Worm (Caenorhabditis elegans) whole organism, L4 larva: ENCODE results near the gene csq-1.
A peak's percentile ranks its signal among the peaks of the same experiment; 100 is the strongest.

Experiments used
- F10B5.3 ChIP-seq: sonication (generic microtip); optimal IDR thresholded peaks from 2 replicates; lab custom pipeline; 2016; ENCODE audit warnings: mild to moderate bottlenecking, missing genetic modification characterization, missing compliant biosample characterization
- T26A8.4 ChIP-seq: fragments of 200-800 bp; sonication (Bioruptor generic); IDR thresholded peaks from 2 replicates; pipeline ENCODE4 v1.3.6; 2022; ENCODE audit warnings: missing genetic modification characterization, missing compliant biosample characterization
- Y105C5A.15 ChIP-seq: fragments of 200-800 bp; sonication (Bioruptor generic); IDR thresholded peaks from 2 replicates; pipeline ENCODE4 v1.3.6; 2022; ENCODE audit warnings: missing genetic modification characterization, missing compliant biosample characterization
- Y5F2A.4 ChIP-seq: fragments of 200-800 bp; sonication (Bioruptor generic); optimal IDR thresholded peaks from 2 replicates; lab custom pipeline; 2018; ENCODE audit warnings: mild to moderate bottlenecking, missing genetic modification characterization, missing compliant biosample characterization
- Y75B8A.6 ChIP-seq: fragments of 200-800 bp; sonication (Bioruptor generic); IDR thresholded peaks from 2 replicates; pipeline ENCODE4 v1.3.6; 2022; ENCODE audit warnings: missing genetic modification reagents, missing genetic modification characterization, missing compliant biosample characterization
- aha-1 ChIP-seq: fragments of 150-350 bp; peaks from one replicate; lab custom pipeline; 2014; ENCODE audit warnings: missing biosample characterization, missing genetic modification characterization
- aly-2 ChIP-seq: sonication (generic microtip); optimal IDR thresholded peaks from 2 replicates; lab custom pipeline; 2018; ENCODE audit warnings: missing biosample characterization, missing genetic modification characterization
- ceh-20 ChIP-seq: fragments of 200-800 bp; sonication (Bioruptor generic); IDR thresholded peaks from 2 replicates; pipeline ENCODE4 v1.3.6; 2022; ENCODE audit warnings: missing genetic modification reagents, missing genetic modification characterization, missing compliant biosample characterization
- ceh-28 ChIP-seq: fragments of 150-350 bp; optimal IDR thresholded peaks from 2 replicates; lab custom pipeline; 2014; ENCODE audit warnings: missing biosample characterization, missing genetic modification reagents, missing genetic modification characterization
- ceh-32 ChIP-seq: sonication (generic microtip); optimal IDR thresholded peaks from 2 replicates; lab custom pipeline; 2016; ENCODE audit warnings: mild to moderate bottlenecking, missing genetic modification characterization, missing compliant biosample characterization; ENCODE audit not compliant: poor library complexity
- ceh-44 ChIP-seq: fragments of 200-800 bp; sonication (Bioruptor generic); IDR thresholded peaks from 2 replicates; pipeline ENCODE4 v1.3.6; 2022; ENCODE audit warnings: missing genetic modification reagents, missing genetic modification characterization, missing compliant biosample characterization
- ceh-62 ChIP-seq: sonication (generic microtip); optimal IDR thresholded peaks from 2 replicates; lab custom pipeline; 2017; ENCODE audit warnings: missing biosample characterization, missing genetic modification characterization
- ctbp-1 ChIP-seq: fragments of 200-800 bp; sonication (Bioruptor generic); IDR thresholded peaks from 2 replicates; pipeline ENCODE4 v1.3.6; 2022; ENCODE audit warnings: missing genetic modification reagents, missing genetic modification characterization, missing compliant biosample characterization
- daf-16 ChIP-seq, 3 experiments: sonication (generic microtip); optimal IDR thresholded peaks; 2 replicates each; lab custom pipeline; 2016 to 2017; ENCODE audit warnings: missing genetic modification characterization in 3 of 3, missing genetic modification reagents in 3 of 3, mild to moderate bottlenecking in 2 of 3, missing compliant biosample characterization in 2 of 3, missing biosample characterization in 1 of 3, moderate library complexity in 1 of 3
- daf-19 ChIP-seq: fragments of 200-800 bp; sonication (Bioruptor generic); conservative IDR thresholded peaks from 2 replicates; pipeline ENCODE4 v1.3.6; 2022; ENCODE audit warnings: missing genetic modification characterization, missing compliant biosample characterization
- daf-8 ChIP-seq: fragments of 200-800 bp; sonication (Bioruptor generic); IDR thresholded peaks from 2 replicates; pipeline ENCODE4 v1.3.6; 2022; ENCODE audit warnings: missing genetic modification characterization, missing compliant biosample characterization
- dmd-6 ChIP-seq: fragments of 200-800 bp; sonication (Bioruptor generic); IDR thresholded peaks from 2 replicates; pipeline ENCODE4 v1.3.6; 2022; ENCODE audit warnings: missing genetic modification reagents, missing genetic modification characterization, missing compliant biosample characterization
- dmd-8 ChIP-seq: fragments of 200-800 bp; sonication (Bioruptor generic); IDR thresholded peaks from 2 replicates; pipeline ENCODE4 v1.3.6; 2022; ENCODE audit warnings: missing genetic modification characterization, missing compliant biosample characterization
- dmd-9 ChIP-seq: fragments of 200-800 bp; sonication (Bioruptor generic); IDR thresholded peaks from 2 replicates; pipeline ENCODE4 v1.3.6; 2022; ENCODE audit warnings: missing genetic modification reagents, missing genetic modification characterization, missing compliant biosample characterization
- dpl-1 ChIP-seq: fragments of 150-350 bp; optimal IDR thresholded peaks from 2 replicates; lab custom pipeline; 2014; ENCODE audit warnings: missing biosample characterization, missing genetic modification reagents, missing genetic modification characterization
- egl-27 ChIP-seq: sonication (generic microtip); optimal IDR thresholded peaks from 3 replicates; lab custom pipeline; 2017; ENCODE audit warnings: missing biosample characterization, missing genetic modification reagents, missing genetic modification characterization
- egl-43 ChIP-seq: fragments of 200-800 bp; sonication (Bioruptor generic); IDR thresholded peaks from 2 replicates; pipeline ENCODE4 v1.3.6; 2022; ENCODE audit warnings: missing genetic modification reagents, missing genetic modification characterization, missing compliant biosample characterization
- fkh-10 ChIP-seq: fragments of 150-350 bp; optimal IDR thresholded peaks from 2 replicates; lab custom pipeline; 2014; ENCODE audit warnings: missing biosample characterization, missing genetic modification reagents, missing genetic modification characterization
- gei-8 ChIP-seq: fragments of 200-800 bp; sonication (Bioruptor generic); optimal IDR thresholded peaks from 2 replicates; lab custom pipeline; 2018; ENCODE audit warnings: mild to moderate bottlenecking, missing genetic modification characterization, missing compliant biosample characterization
- hlh-11 ChIP-seq: fragments of 200-800 bp; sonication (Bioruptor generic); optimal IDR thresholded peaks from 2 replicates; lab custom pipeline; 2018; ENCODE audit warnings: mild to moderate bottlenecking, missing genetic modification characterization, missing compliant biosample characterization
- hmg-1.1 ChIP-seq: fragments of 200-800 bp; sonication (Bioruptor generic); IDR thresholded peaks from 2 replicates; pipeline ENCODE4 v1.3.6; 2022; ENCODE audit warnings: missing genetic modification reagents, missing genetic modification characterization, missing compliant biosample characterization
- jun-1 ChIP-seq: fragments of 150-350 bp; optimal IDR thresholded peaks from 2 replicates; lab custom pipeline; 2014; ENCODE audit warnings: missing biosample characterization, missing genetic modification reagents, missing genetic modification characterization
- lin-1 ChIP-seq: fragments of 200-800 bp; sonication (Bioruptor generic); IDR thresholded peaks from 2 replicates; pipeline ENCODE4 v1.3.6; 2022; ENCODE audit warnings: missing genetic modification reagents, missing genetic modification characterization, missing compliant biosample characterization
- lin-13 ChIP-seq: fragments of 150-350 bp; optimal IDR thresholded peaks from 2 replicates; lab custom pipeline; 2014; ENCODE audit warnings: missing biosample characterization, missing genetic modification reagents, missing genetic modification characterization
- madf-9 ChIP-seq: fragments of 200-800 bp; sonication (Bioruptor generic); conservative IDR thresholded peaks from 2 replicates; pipeline ENCODE4 v1.3.6; 2022; ENCODE audit warnings: missing genetic modification reagents, missing genetic modification characterization, missing compliant biosample characterization
- mes-2 ChIP-seq: sonication (generic microtip); optimal IDR thresholded peaks from 2 replicates; lab custom pipeline; 2016; ENCODE audit warnings: missing genotype, mild to moderate bottlenecking, missing genetic modification characterization, missing compliant biosample characterization; ENCODE audit not compliant: poor library complexity, severe bottlenecking
- mxl-3 ChIP-seq: fragments of 200-800 bp; sonication (Bioruptor generic); optimal IDR thresholded peaks from 2 replicates; lab custom pipeline; 2018; ENCODE audit warnings: mild to moderate bottlenecking, missing genetic modification characterization, missing compliant biosample characterization
- nhr-102 ChIP-seq: sonication (generic microtip); optimal IDR thresholded peaks from 2 replicates; lab custom pipeline; 2016; ENCODE audit warnings: mild to moderate bottlenecking, missing genetic modification characterization, moderate library complexity, missing compliant biosample characterization
- nhr-25 ChIP-seq: sonication (generic microtip); optimal IDR thresholded peaks from 2 replicates; lab custom pipeline; 2017; ENCODE audit warnings: missing genetic modification characterization, mild to moderate bottlenecking, missing compliant biosample characterization, antibody characterized with exemption, moderate library complexity, borderline replicate concordance; ENCODE audit not compliant: insufficient read depth
- nhr-48 ChIP-seq: sonication (generic microtip); optimal IDR thresholded peaks from 2 replicates; lab custom pipeline; 2016; ENCODE audit warnings: mild to moderate bottlenecking, missing genetic modification characterization, missing compliant biosample characterization
- nhr-76 ChIP-seq: fragments of 150-350 bp; optimal IDR thresholded peaks from 2 replicates; lab custom pipeline; 2014; ENCODE audit warnings: missing biosample characterization, missing genetic modification characterization
- rbr-2 ChIP-seq: sonication (generic microtip); optimal IDR thresholded peaks from 2 replicates; lab custom pipeline; 2016; ENCODE audit warnings: missing genotype, missing genetic modification characterization, missing compliant biosample characterization
- set-16 ChIP-seq: fragments of 200-800 bp; sonication (Bioruptor generic); IDR thresholded peaks from 2 replicates; pipeline ENCODE4 v1.3.6; 2022; ENCODE audit warnings: missing genetic modification reagents, missing genetic modification characterization, missing compliant biosample characterization
- snpc-1.2 ChIP-seq: fragments of 200-800 bp; sonication (Bioruptor generic); IDR thresholded peaks from 2 replicates; pipeline ENCODE4 v1.3.6; 2022; ENCODE audit warnings: missing genetic modification reagents, missing genetic modification characterization, missing compliant biosample characterization
- spr-1 ChIP-seq: sonication (generic microtip); optimal IDR thresholded peaks from 2 replicates; lab custom pipeline; 2016; ENCODE audit warnings: mild to moderate bottlenecking, missing genetic modification characterization, missing compliant biosample characterization
- unc-39 ChIP-seq: sonication (generic microtip); optimal IDR thresholded peaks from 2 replicates; lab custom pipeline; 2017; ENCODE audit warnings: missing biosample characterization, missing genetic modification characterization
- unc-62 ChIP-seq, 3 experiments: fragments of 150-350 bp in 1 of 3; sonication (generic microtip); optimal IDR thresholded peaks in 2 of 3; peaks in 1 of 3; 1 replicate in 1 of 3; 2 replicates in 2 of 3; lab custom pipeline; 2014 to 2017; ENCODE audit warnings: missing biosample characterization in 3 of 3, missing genetic modification characterization in 3 of 3, missing genetic modification reagents in 3 of 3, missing genotype in 1 of 3
- zfp-2 ChIP-seq: sonication (generic microtip); optimal IDR thresholded peaks from 2 replicates; lab custom pipeline; 2016; ENCODE audit warnings: mild to moderate bottlenecking, missing genetic modification characterization, missing compliant biosample characterization
- zip-11 ChIP-seq: fragments of 200-800 bp; sonication (Bioruptor generic); IDR thresholded peaks from 2 replicates; pipeline ENCODE4 v1.3.6; 2022; ENCODE audit warnings: missing genetic modification characterization, missing compliant biosample characterization
- zip-2 ChIP-seq: fragments of 150-350 bp; optimal IDR thresholded peaks from 2 replicates; lab custom pipeline; 2014; ENCODE audit warnings: missing biosample characterization, missing genetic modification characterization
- ztf-7 ChIP-seq: fragments of 150-350 bp; optimal IDR thresholded peaks from 2 replicates; lab custom pipeline; 2014; ENCODE audit warnings: missing biosample characterization, missing genetic modification characterization

csq-1 gene

DNA sequence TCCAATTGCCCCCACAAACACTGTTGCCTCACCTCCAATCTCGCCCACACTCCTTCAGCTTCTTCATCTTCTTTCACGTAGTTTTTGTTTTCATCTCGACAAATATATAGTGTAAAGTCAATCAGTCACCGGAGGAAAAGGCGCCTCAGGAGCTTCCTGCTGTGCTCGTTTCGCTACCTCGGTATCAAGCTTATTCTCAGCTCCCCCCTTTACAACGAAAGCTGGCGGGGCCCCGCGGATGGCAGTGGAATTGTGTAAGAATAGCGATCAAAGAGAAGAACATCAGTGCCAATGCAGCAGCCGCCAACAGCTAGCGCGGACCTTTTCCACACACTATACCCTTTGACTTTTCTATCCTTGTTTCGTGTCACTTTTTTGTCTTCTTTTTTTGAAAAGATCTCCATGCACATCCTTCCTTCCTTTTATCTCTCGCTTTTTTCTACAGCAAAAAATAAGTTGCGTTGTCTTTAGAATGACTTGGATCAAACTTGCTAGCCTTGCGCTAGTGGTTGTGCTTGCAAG lies at the start of gene csq-1:
Gene csq-1, plus strand, starts transcription at position 472 of the 522 bp plus-strand sequence.
- TF ChIP-seq hlh-11 (tag; lab: Kevin White, UChicago) (peak; percentile 24), ceh-62 (tag; lab: Kevin White, UChicago) (no peak), nhr-102 (tag; lab: Kevin White, UChicago) (no peak), Y75B8A.6 (GFP tag; lab: Robert Waterston, UW) (no peak), dpl-1 (GFP tag; lab: Kevin White, UChicago) (no peak), aha-1 (tag; lab: Kevin White, UChicago) (peak; percentile 68), daf-19 (GFP tag; lab: Robert Waterston, UW) (no peak), F10B5.3 (tag; lab: Kevin White, UChicago) (no peak), daf-8 (GFP tag; lab: Robert Waterston, UW) (no peak), hmg-1.1 (no peak), mes-2 (tag; lab: Kevin White, UChicago) (no peak), set-16 (no peak; the same call in 1 of the 2 replicates), lin-1 (no peak), dmd-9 (no peak), nhr-25 (tag; lab: Kevin White, UChicago) (no peak), daf-16 (GFP tag; optimal IDR thresholded peaks at IDR 0.05; lab: Kevin White, UChicago) (peak in 1 of 2 experiments; percentile 34), daf-16 (tag; optimal IDR thresholded peaks at IDR 0.05; lab: Kevin White, UChicago) (no peak), nhr-48 (tag; lab: Kevin White, UChicago) (no peak), aly-2 (tag; lab: Kevin White, UChicago) (no peak), snpc-1.2 (GFP tag; lab: Robert Waterston, UW) (0 out of 2 replicates have a peak, but pooled peaks have one; percentile 24)
- TF ChIP-seq, all 104 proteins: peak for 4

DNA sequence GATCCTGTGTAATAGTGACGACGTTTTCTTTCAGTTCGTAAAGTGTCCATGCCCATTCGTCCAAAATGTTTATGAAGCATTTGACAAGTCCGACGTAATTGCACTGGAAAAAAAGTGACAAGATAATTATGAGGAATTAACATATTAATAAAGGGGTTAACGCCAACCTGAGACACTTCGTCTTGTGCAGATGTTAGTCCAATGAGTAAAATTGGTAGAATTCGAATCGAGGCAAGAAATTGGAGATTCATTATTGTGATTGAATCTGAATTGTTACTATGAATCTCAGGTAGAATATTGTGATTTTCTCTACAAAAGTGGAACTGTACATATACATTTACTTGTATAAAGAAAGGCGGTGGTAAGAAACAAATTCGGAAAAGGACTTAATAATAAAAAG lies 48.5 kb upstream of the csq-1 start, which contains the start of gene F54E4.3:
Gene F54E4.3, minus strand, starts transcription at position 265 of the 400 bp plus-strand sequence.
- peak in 1 of 2 experiments; percentile 95 for TF ChIP-seq unc-62 (GFP tag; optimal IDR thresholded peaks at IDR 0.05 in 1 of 2; lab: Kevin White, UChicago)
- no peak for TF ChIP-seq unc-62 (tag; optimal IDR thresholded peaks at IDR 0.05; lab: Kevin White, UChicago)
- no peak for TF ChIP-seq ceh-20
- no peak for TF ChIP-seq lin-13 (GFP tag; lab: Kevin White, UChicago)
- TF ChIP-seq zip-11 (GFP tag; lab: Robert Waterston, UW) = no peak
- TF ChIP-seq zfp-2 (tag; lab: Kevin White, UChicago) = no peak

DNA sequence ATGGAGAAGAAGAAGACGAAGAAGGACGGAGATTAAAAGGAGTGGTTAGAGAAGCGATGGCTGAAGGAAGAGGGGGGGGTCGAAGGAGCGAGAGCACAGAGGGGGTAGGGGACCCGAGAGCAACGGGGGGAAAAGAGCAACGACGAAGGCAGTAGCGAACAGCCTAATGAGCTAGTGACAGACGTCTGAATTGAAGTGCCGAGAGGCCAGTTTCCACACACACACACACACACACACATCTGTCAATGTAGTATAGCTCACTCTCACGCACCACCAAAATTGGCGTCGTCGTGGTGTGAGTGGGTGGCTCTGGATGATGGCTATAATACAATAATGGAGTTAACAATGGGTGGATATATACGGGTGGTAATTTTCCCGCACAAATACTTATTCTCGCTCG lies 48.0 kb upstream of the csq-1 start:
- no peak for TF ChIP-seq ceh-28 (tag; lab: Kevin White, UChicago)
- TF ChIP-seq egl-27 (tag; lab: Kevin White, UChicago) = no peak
- TF ChIP-seq gei-8 = no peak
- no peak for TF ChIP-seq T26A8.4 (GFP tag; lab: Robert Waterston, UW)
- TF ChIP-seq ctbp-1 (GFP tag; lab: Robert Waterston, UW) = peak; percentile 68; the same call in 1 of the 2 replicates
- TF ChIP-seq mxl-3 (GFP tag; lab: Kevin White, UChicago) = no peak
- TF ChIP-seq madf-9 (GFP tag; lab: Robert Waterston, UW) = no peak
- TF ChIP-seq jun-1 = no peak
- no peak for TF ChIP-seq rbr-2 (tag; lab: Kevin White, UChicago)
- no peak for TF ChIP-seq daf-19 (GFP tag; lab: Robert Waterston, UW)
- no peak for TF ChIP-seq dmd-8 (GFP tag; lab: Robert Waterston, UW)
- no peak for TF ChIP-seq fkh-10
- TF ChIP-seq lin-13 (GFP tag; lab: Kevin White, UChicago) = no peak
- TF ChIP-seq ceh-32 (tag; lab: Kevin White, UChicago) = no peak
- no peak for TF ChIP-seq zip-2 (tag; lab: Kevin White, UChicago)
- TF ChIP-seq set-16 = peak; percentile 86
- no peak for TF ChIP-seq unc-39 (tag; lab: Kevin White, UChicago)
- no peak for TF ChIP-seq nhr-76
- TF ChIP-seq Y5F2A.4 (GFP tag; lab: Kevin White, UChicago) = no peak
- peak in 1 of 2 experiments; percentile 62 for TF ChIP-seq unc-62 (GFP tag; optimal IDR thresholded peaks at IDR 0.05 in 1 of 2; lab: Kevin White, UChicago)
- TF ChIP-seq unc-62 (tag; optimal IDR thresholded peaks at IDR 0.05; lab: Kevin White, UChicago) = no peak
- TF ChIP-seq daf-8 (GFP tag; lab: Robert Waterston, UW) = no peak
- TF ChIP-seq egl-43 (GFP tag; lab: Robert Waterston, UW) = peak; percentile 72; the same call in 1 of the 2 replicates
- no peak for TF ChIP-seq ceh-44 (GFP tag; lab: Robert Waterston, UW)
- TF ChIP-seq dmd-6 (GFP tag; lab: Robert Waterston, UW) = 0 out of 2 replicates have a peak, but pooled peaks have one; percentile 14
- TF ChIP-seq spr-1 (tag; lab: Kevin White, UChicago) = no peak
- no peak for TF ChIP-seq nhr-102 (tag; lab: Kevin White, UChicago)
- TF ChIP-seq ztf-7 = no peak
- TF ChIP-seq Y105C5A.15 = no peak
